Worm (Caenorhabditis elegans) whole organism, mixed stage, embryonic: ENCODE results near the gene K02A6.3.

Experiments used
- ceh-43 ChIP-seq: fragments of 200-800 bp; sonication (Bioruptor generic); optimal IDR thresholded peaks from 2 replicates; lab custom pipeline; 2018; ENCODE audit warnings: mild to moderate bottlenecking, missing genetic modification characterization, moderate library complexity, missing compliant biosample characterization
- elt-1 ChIP-seq: sonication (generic microtip); optimal IDR thresholded peaks from 2 replicates; lab custom pipeline; 2017; ENCODE audit warnings: missing genetic modification characterization, mild to moderate bottlenecking, missing compliant biosample characterization, antibody characterized with exemption, moderate library complexity, borderline replicate concordance; ENCODE audit not compliant: insufficient read depth
- lin-13 ChIP-seq: fragments of 150-350 bp; optimal IDR thresholded peaks from 2 replicates; lab custom pipeline; 2014; ENCODE audit warnings: missing biosample characterization, missing genetic modification characterization
- mab-5 ChIP-seq: fragments of 150-350 bp; optimal IDR thresholded peaks from 2 replicates; lab custom pipeline; 2014; ENCODE audit warnings: missing biosample characterization, missing genetic modification characterization
- nhr-237 ChIP-seq: fragments of 150-350 bp; optimal IDR thresholded peaks from 2 replicates; lab custom pipeline; 2014; ENCODE audit warnings: missing biosample characterization, missing genetic modification characterization
- ztf-11 ChIP-seq: fragments of 150-350 bp; optimal IDR thresholded peaks from 2 replicates; lab custom pipeline; 2014; ENCODE audit warnings: missing biosample characterization, missing genetic modification characterization

DNA sequence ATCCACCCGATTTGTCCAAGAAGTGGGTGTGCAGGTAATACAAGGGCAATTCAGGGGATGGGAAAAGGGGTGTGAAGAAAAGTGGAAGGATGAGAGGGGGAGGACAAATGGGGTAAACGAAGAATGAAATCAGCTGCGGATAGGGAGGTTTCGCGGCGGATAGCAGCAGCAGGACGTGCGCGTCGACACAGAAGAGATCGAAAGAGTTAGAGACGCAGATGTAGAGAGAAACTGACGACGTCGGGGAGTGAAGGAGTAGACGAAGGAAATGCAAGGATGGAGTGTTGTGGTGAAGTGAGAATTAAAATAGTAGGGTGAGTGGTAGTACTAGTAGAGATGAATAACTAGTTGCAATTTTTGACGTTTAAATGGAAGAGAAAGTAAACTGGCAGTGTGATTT is 20.6 kb upstream of the K02A6.3 start, which contains the start of gene M60.6:
- no peak for TF ChIP-seq ztf-11 (tag; lab: Kevin White, UChicago)
- no peak for TF ChIP-seq nhr-237 (tag; lab: Kevin White, UChicago)
- no peak for TF ChIP-seq elt-1 (tag; lab: Kevin White, UChicago)
- no peak for TF ChIP-seq mab-5
- no peak for TF ChIP-seq ceh-43 (GFP tag; lab: Kevin White, UChicago)
- no peak for TF ChIP-seq lin-13 (tag; lab: Kevin White, UChicago)
